Worm (Caenorhabditis elegans): ENCODE results near the gene nlp-47.
"Not testable (repeated sequence)": the region's sequence is repeated elsewhere in the genome, so short reads cannot be mapped to it uniquely, and the experiment has no call there.

The nlp-47 gene

DNA sequence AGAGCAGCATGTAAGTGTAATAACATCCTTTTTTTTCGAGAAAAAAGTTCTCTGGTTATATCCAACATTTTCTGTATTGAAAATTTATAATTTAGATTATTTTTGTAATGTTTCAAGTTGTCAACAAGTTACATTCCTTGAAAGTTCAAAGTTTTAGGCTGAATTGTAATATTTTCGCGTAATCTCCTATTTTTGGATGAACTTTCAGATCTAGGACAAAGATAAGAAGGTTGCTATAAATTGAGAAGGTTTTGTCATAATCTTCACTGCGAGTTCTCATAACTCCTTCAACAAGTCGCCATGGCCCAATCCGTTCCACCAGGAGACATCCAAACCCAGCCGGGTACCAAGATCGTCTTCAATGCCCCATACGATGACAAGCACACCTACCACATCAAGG lies 25.6 kb downstream of the nlp-47 start, which contains the start of gene msp-65:
Gene msp-65, plus strand, starts transcription at position 301 of the 400 bp plus-strand sequence.
- TF ChIP-seq lsy-27 (tag; optimal IDR thresholded peaks at IDR 0.05; ENCODE audit: borderline replicate concordance, insufficient read depth); snpc-1.1 (tag; optimal IDR thresholded peaks at IDR 0.05; ENCODE audit: insufficient read depth); B0035.1 (tag; optimal IDR thresholded peaks at IDR 0.05): not testable (repeated sequence)

DNA sequence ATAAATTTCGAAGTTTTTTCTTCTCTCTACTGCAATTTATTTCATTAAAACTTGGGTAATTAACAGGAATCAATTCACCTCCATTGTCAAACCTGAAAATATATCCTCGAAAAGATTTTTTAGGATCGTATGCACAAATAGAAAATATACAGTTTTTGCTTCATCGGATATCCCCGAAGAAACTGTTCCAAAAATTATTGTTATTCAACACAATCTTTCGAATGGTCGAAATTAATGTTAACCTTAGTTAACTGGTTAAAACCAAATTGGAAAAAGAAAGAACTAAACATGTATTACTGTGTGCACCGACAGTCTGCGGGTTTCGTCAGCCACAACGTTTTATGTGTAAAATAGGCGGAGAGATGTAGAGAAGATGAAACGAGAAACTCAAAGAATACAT lies 26.5 kb downstream of the nlp-47 start:
- TF ChIP-seq snpc-3.4 (tag; optimal IDR thresholded peaks at IDR 0.05), result peak; percentile 75
- TF ChIP-seq Y53F4B.3 (GFP tag; IDR thresholded peaks at IDR 0.05), result no peak
- peak; percentile 51; the same call in 1 of the 2 replicates for TF ChIP-seq mcd-1 (GFP tag; IDR thresholded peaks at IDR 0.05)
- peak; percentile 97 for TF ChIP-seq attf-6 (GFP tag; IDR thresholded peaks at IDR 0.05)
- TF ChIP-seq gei-17 (GFP tag; optimal IDR thresholded peaks at IDR 0.05), result no peak
- peak; percentile 45 for TF ChIP-seq F49E8.2 (tag; optimal IDR thresholded peaks at IDR 0.05; ENCODE audit: insufficient read depth)
- TF ChIP-seq dpff-1 (tag; optimal IDR thresholded peaks at IDR 0.05), result no peak
- no peak for TF ChIP-seq ZK185.1 (tag; optimal IDR thresholded peaks at IDR 0.05; ENCODE audit: poor library complexity, severe bottlenecking)
- no peak for TF ChIP-seq attf-3 (GFP tag; conservative IDR thresholded peaks at IDR 0.05)
- no peak for TF ChIP-seq T26A5.8 (tag; optimal IDR thresholded peaks at IDR 0.05)
- peak; percentile 94 for TF ChIP-seq snpc-1.1 (tag; optimal IDR thresholded peaks at IDR 0.05; ENCODE audit: insufficient read depth)
- TF ChIP-seq chd-7 (tag; optimal IDR thresholded peaks at IDR 0.05), result no peak
- TF ChIP-seq ekl-4 (GFP tag; IDR thresholded peaks at IDR 0.05), result peak; percentile 63
- TF ChIP-seq Y53G8AR.9 (GFP tag; conservative IDR thresholded peaks at IDR 0.05), result 0 out of 2 replicates have a peak, but pooled peaks have one; percentile 40
- TF ChIP-seq ceh-100 (GFP tag; IDR thresholded peaks at IDR 0.05), result peak; percentile 62
- TF ChIP-seq hmg-1.2 (GFP tag; IDR thresholded peaks at IDR 0.05), result peak; percentile 88
- peak; percentile 4 for TF ChIP-seq B0261.1 (tag; optimal IDR thresholded peaks at IDR 0.05)
- TF ChIP-seq D2030.7 (GFP tag; IDR thresholded peaks at IDR 0.05), result peak; percentile 94
- peak; percentile 94 for TF ChIP-seq snpc-4 (GFP tag; optimal IDR thresholded peaks at IDR 0.05)
- peak; percentile 93 to 99 (median 98) for TF ChIP-seq snpc-4 (tag; optimal IDR thresholded peaks at IDR 0.05)
- TF ChIP-seq nhr-90 (tag; optimal IDR thresholded peaks at IDR 0.05), result no peak
- peak; percentile 44 for TF ChIP-seq him-1 (tag; optimal IDR thresholded peaks at IDR 0.05)
- peak; percentile 28; the same call in 1 of the 2 replicates for TF ChIP-seq hmg-20 (GFP tag; IDR thresholded peaks at IDR 0.05)
- TF ChIP-seq snpc-1.3 (tag; optimal IDR thresholded peaks at IDR 0.05; ENCODE audit: insufficient read depth), result peak; percentile 75
- peak; percentile 82 for TF ChIP-seq rcor-1 (GFP tag; IDR thresholded peaks at IDR 0.05)
- peak; percentile 85 for TF ChIP-seq pbrm-1 (GFP tag; IDR thresholded peaks at IDR 0.05)
- 0 out of 2 replicates have a peak, but pooled peaks have one; percentile 23 for TF ChIP-seq madf-8 (GFP tag; conservative IDR thresholded peaks at IDR 0.05)
- TF ChIP-seq ztf-18 (tag; optimal IDR thresholded peaks at IDR 0.05), result no peak
- peak; percentile 40 for TF ChIP-seq lsl-1 (GFP tag; optimal IDR thresholded peaks at IDR 0.05)
- TF ChIP-seq tbp1 (GFP tag; optimal IDR thresholded peaks at IDR 0.05), result peak; percentile 78
- 0 out of 2 replicates have a peak, but pooled peaks have one; percentile 36 for TF ChIP-seq Y95B8A.8 (GFP tag; IDR thresholded peaks at IDR 0.05)

DNA sequence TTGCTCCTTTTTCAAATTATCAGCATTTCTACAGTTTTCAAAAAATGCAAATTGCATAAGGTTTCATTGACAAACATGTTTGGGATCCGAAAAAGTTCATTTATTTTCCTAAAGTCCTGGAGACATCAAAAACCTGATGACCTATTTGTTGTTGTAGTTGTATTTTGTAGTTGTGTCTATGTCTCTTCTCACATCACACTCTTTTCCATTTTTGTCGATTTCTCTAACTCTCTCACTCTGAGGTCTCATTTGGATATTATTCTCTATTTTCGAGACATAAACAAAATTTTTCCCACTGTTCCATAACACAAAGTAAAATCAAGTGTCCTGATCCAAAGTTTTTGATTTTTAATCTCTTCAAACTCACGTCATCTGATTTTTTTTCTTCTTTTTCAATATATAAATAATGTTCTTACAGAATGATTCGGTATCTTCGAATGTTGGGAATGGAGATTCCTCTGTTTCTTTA lies 28.2 kb downstream of the nlp-47 start, which contains the start of gene slc-46A:
Gene slc-46A, plus strand, starts transcription at position 419 of the 469 bp plus-strand sequence.
- TF ChIP-seq hmg-1.2 (GFP tag; IDR thresholded peaks at IDR 0.05) (peak; percentile 75), lin-26 (GFP tag; IDR thresholded peaks at IDR 0.05) (no peak), bed-1 (GFP tag; IDR thresholded peaks at IDR 0.05) (no peak), snpc-4 (GFP tag; optimal IDR thresholded peaks at IDR 0.05) (no peak), snpc-4 (tag; optimal IDR thresholded peaks at IDR 0.05) (peak in 1 of 4 experiments; percentile 16)
